Fruit fly (Drosophila melanogaster) whole organism, embryonic: ENCODE data around the gene frac.
A peak's percentile ranks its signal among the peaks of the same experiment; 100 is the strongest.

ENCODE experiments used
- Abd-B ChIP-seq: fragments of 200-800 bp; sonication (Bioruptor generic); optimal IDR thresholded peaks from 2 replicates; lab custom pipeline; 2018; ENCODE audit warnings: missing biosample characterization, mild to moderate bottlenecking, missing genetic modification characterization, moderate library complexity
- Ada2b ChIP-seq: fragments of 200-800 bp; sonication (Bioruptor generic); IDR thresholded peaks from 2 replicates; pipeline ENCODE4 v1.3.6; 2022; ENCODE audit warnings: missing biosample characterization, missing genetic modification characterization
- Asciz ChIP-seq: fragments of 200-800 bp; sonication (Bioruptor generic); optimal IDR thresholded peaks from 2 replicates; lab custom pipeline; 2017; ENCODE audit warnings: missing biosample characterization, mild to moderate bottlenecking, missing genetic modification characterization, missing genetic modification reagents
- Bdp1 ChIP-seq: fragments of 200-800 bp; sonication (Bioruptor generic); optimal IDR thresholded peaks from 3 replicates; lab custom pipeline; 2016; ENCODE audit warnings: missing biosample characterization, missing genetic modification characterization
- CG10431 ChIP-seq: fragments of 200-800 bp; sonication (Bioruptor generic); optimal IDR thresholded peaks from 3 replicates; lab custom pipeline; 2018; ENCODE audit warnings: missing biosample characterization, mild to moderate bottlenecking, missing genetic modification characterization
- CG10959 ChIP-seq: fragments of 200-800 bp; sonication (Bioruptor generic); IDR thresholded peaks from 2 replicates; pipeline ENCODE4 v1.3.6; 2022; ENCODE audit warnings: missing biosample characterization, missing genetic modification characterization
- CG13296 ChIP-seq: fragments of 200-800 bp; sonication (Bioruptor generic); optimal IDR thresholded peaks from 3 replicates; lab custom pipeline; 2018; ENCODE audit warnings: missing biosample characterization, mild to moderate bottlenecking, missing genetic modification characterization
- CG14965 ChIP-seq: fragments of 200-800 bp; sonication (Bioruptor generic); optimal IDR thresholded peaks from 2 replicates; lab custom pipeline; 2016; ENCODE audit warnings: missing biosample characterization, missing genetic modification characterization, borderline replicate concordance
- CG15011 ChIP-seq: fragments of 200-800 bp; sonication (Bioruptor generic); optimal IDR thresholded peaks from 3 replicates; lab custom pipeline; 2018; ENCODE audit warnings: missing biosample characterization, mild to moderate bottlenecking, missing genetic modification characterization
- CG15073 ChIP-seq: fragments of 200-800 bp; sonication (Bioruptor generic); optimal IDR thresholded peaks from 2 replicates; lab custom pipeline; 2016; ENCODE audit warnings: missing biosample characterization, missing genetic modification characterization
- CG16779 ChIP-seq: fragments of 200-800 bp; sonication (Bioruptor generic); IDR thresholded peaks from 2 replicates; pipeline ENCODE4 v1.3.6; 2022; ENCODE audit warnings: missing biosample characterization, missing genetic modification characterization
- CG17328 ChIP-seq: fragments of 200-800 bp; sonication (Bioruptor generic); IDR thresholded peaks from 2 replicates; pipeline ENCODE4 v1.3.6; 2022; ENCODE audit warnings: missing biosample characterization, missing genetic modification characterization
- CG17385 ChIP-seq: fragments of 200-800 bp; sonication (Bioruptor generic); optimal IDR thresholded peaks from 3 replicates; lab custom pipeline; 2018; ENCODE audit warnings: missing biosample characterization, mild to moderate bottlenecking, missing genetic modification characterization
- CG31388 ChIP-seq: fragments of 200-800 bp; sonication (Bioruptor generic); optimal IDR thresholded peaks from 2 replicates; lab custom pipeline; 2016; ENCODE audit warnings: missing biosample characterization, missing genetic modification characterization
- CG42726 ChIP-seq: fragments of 200-800 bp; sonication (Bioruptor generic); IDR thresholded peaks from 2 replicates; pipeline ENCODE4 v1.3.6; 2022; ENCODE audit warnings: missing biosample characterization, missing genetic modification characterization; ENCODE audit not compliant: partially characterized antibody
- CG5180 ChIP-seq: fragments of 200-800 bp; sonication (Bioruptor generic); optimal IDR thresholded peaks from 3 replicates; lab custom pipeline; 2017; ENCODE audit warnings: missing biosample characterization, missing genetic modification characterization, mild to moderate bottlenecking, moderate library complexity, missing genetic modification reagents
- CG6765 ChIP-seq: fragments of 200-800 bp; sonication (Bioruptor generic); optimal IDR thresholded peaks from 3 replicates; lab custom pipeline; 2017; ENCODE audit warnings: missing biosample characterization, mild to moderate bottlenecking, missing genetic modification characterization
- CG8388 ChIP-seq: fragments of 200-800 bp; sonication (Bioruptor generic); optimal IDR thresholded peaks from 2 replicates; lab custom pipeline; 2019; ENCODE audit warnings: missing biosample characterization, mild to moderate bottlenecking, missing genetic modification characterization, moderate library complexity
- CG8924 ChIP-seq: fragments of 200-800 bp; optimal IDR thresholded peaks from 3 replicates; lab custom pipeline; 2019; ENCODE audit warnings: missing biosample characterization, mild to moderate bottlenecking, missing genetic modification characterization, moderate library complexity
- CG8944 ChIP-seq: fragments of 200-800 bp; sonication (Bioruptor generic); optimal IDR thresholded peaks from 3 replicates; lab custom pipeline; 2016; ENCODE audit warnings: missing biosample characterization, missing genetic modification characterization
- D19A ChIP-seq: fragments of 200-800 bp; optimal IDR thresholded peaks from 3 replicates; lab custom pipeline; 2019; ENCODE audit warnings: missing biosample characterization, mild to moderate bottlenecking, missing genetic modification characterization, moderate library complexity
- Doc2 ChIP-seq: fragments of 200-800 bp; sonication (Bioruptor generic); IDR thresholded peaks from 2 replicates; pipeline ENCODE4 v1.3.6; 2022; ENCODE audit warnings: missing biosample characterization, missing genetic modification characterization
- ERR ChIP-seq: fragments of 200-800 bp; sonication (Bioruptor generic); optimal IDR thresholded peaks from 2 replicates; lab custom pipeline; 2016; ENCODE audit warnings: missing biosample characterization, missing genetic modification characterization
- Ets65A ChIP-seq: fragments of 200-800 bp; sonication (Bioruptor generic); peaks from one replicate; lab custom pipeline; 2016; ENCODE audit warnings: missing biosample characterization, missing genetic modification characterization
- Ets97D ChIP-seq: fragments of 200-800 bp; sonication (Bioruptor generic); optimal IDR thresholded peaks from 3 replicates; lab custom pipeline; 2016; ENCODE audit warnings: missing biosample characterization, missing genetic modification characterization
- H15 ChIP-seq: fragments of 200-800 bp; sonication (Bioruptor generic); IDR thresholded peaks from 3 replicates; pipeline ENCODE4 v1.3.6; 2022; ENCODE audit warnings: missing biosample characterization, missing genetic modification characterization
- Hey ChIP-seq: fragments of 200-800 bp; sonication (Bioruptor generic); optimal IDR thresholded peaks from 3 replicates; lab custom pipeline; 2018; ENCODE audit warnings: missing biosample characterization, mild to moderate bottlenecking, missing genetic modification characterization
- Hmr ChIP-seq: fragments of 200-800 bp; sonication (Bioruptor generic); optimal IDR thresholded peaks from 3 replicates; lab custom pipeline; 2017; ENCODE audit warnings: mild to moderate bottlenecking, missing biosample characterization, missing genetic modification reagents, missing genetic modification characterization
- Mad ChIP-seq: fragments of 200-800 bp; sonication (Bioruptor generic); optimal IDR thresholded peaks from 2 replicates; lab custom pipeline; 2016; ENCODE audit warnings: missing biosample characterization, missing genetic modification characterization
- NK7.1 ChIP-seq: fragments of 200-800 bp; sonication (Bioruptor generic); optimal IDR thresholded peaks from 3 replicates; lab custom pipeline; 2016; ENCODE audit warnings: missing biosample characterization, missing genetic modification characterization
- Sox100B ChIP-seq: fragments of 200-800 bp; sonication (Bioruptor generic); optimal IDR thresholded peaks from 3 replicates; lab custom pipeline; 2018; ENCODE audit warnings: missing biosample characterization, mild to moderate bottlenecking, missing genetic modification characterization
- ato ChIP-seq: fragments of 200-800 bp; sonication (Bioruptor generic); IDR thresholded peaks from 2 replicates; pipeline ENCODE4 v1.3.6; 2022; ENCODE audit warnings: missing biosample characterization, missing genetic modification characterization; ENCODE audit not compliant: partially characterized antibody
- bowl ChIP-seq: fragments of 200-800 bp; sonication (Bioruptor generic); IDR thresholded peaks from 2 replicates; pipeline ENCODE4 v1.3.6; 2022; ENCODE audit warnings: missing biosample characterization, missing genetic modification characterization
- btn ChIP-seq: fragments of 200-800 bp; sonication (Bioruptor generic); optimal IDR thresholded peaks from 2 replicates; lab custom pipeline; 2016; ENCODE audit warnings: missing biosample characterization, missing genetic modification characterization
- croc ChIP-seq: fragments of 200-800 bp; sonication (Bioruptor generic); conservative IDR thresholded peaks from 3 replicates; pipeline ENCODE4 v1.3.6; 2022; ENCODE audit warnings: missing biosample characterization, missing genetic modification characterization
- crp ChIP-seq, 2 experiments: fragments of 200-800 bp; sonication (Bioruptor generic); optimal IDR thresholded peaks; 2 replicates in 1 of 2; 3 replicates in 1 of 2; lab custom pipeline; 2017; ENCODE audit warnings: missing biosample characterization in 2 of 2, missing genetic modification characterization in 2 of 2, mild to moderate bottlenecking in 1 of 2, moderate library complexity in 1 of 2
- fru ChIP-seq: fragments of >200 bp; optimal IDR thresholded peaks from 2 replicates; lab custom pipeline; 2017
- gcm2 ChIP-seq: fragments of 200-800 bp; sonication (Bioruptor generic); optimal IDR thresholded peaks from 2 replicates; lab custom pipeline; 2016; ENCODE audit warnings: missing biosample characterization, missing genetic modification characterization
- gem ChIP-seq: fragments of 200-800 bp; sonication (Bioruptor generic); optimal IDR thresholded peaks from 2 replicates; lab custom pipeline; 2019; ENCODE audit warnings: missing biosample characterization, mild to moderate bottlenecking, missing genetic modification characterization, moderate library complexity
- grn ChIP-seq: fragments of 200-800 bp; sonication (Bioruptor generic); optimal IDR thresholded peaks from 3 replicates; lab custom pipeline; 2017; ENCODE audit warnings: missing biosample characterization, missing genetic modification characterization
- hbn ChIP-seq: fragments of 200-800 bp; sonication (Bioruptor generic); IDR thresholded peaks from 2 replicates; pipeline ENCODE4 v1.3.6; 2022; ENCODE audit warnings: missing biosample characterization, missing genetic modification characterization; ENCODE audit not compliant: partially characterized antibody
- klu ChIP-seq: fragments of 200-800 bp; sonication (Bioruptor generic); IDR thresholded peaks from 2 replicates; pipeline ENCODE4 v1.3.6; 2022; ENCODE audit warnings: missing biosample characterization, missing genetic modification characterization
- mirr ChIP-seq: fragments of 200-800 bp; sonication (Bioruptor generic); optimal IDR thresholded peaks from 3 replicates; lab custom pipeline; 2018; ENCODE audit warnings: missing biosample characterization, mild to moderate bottlenecking, missing genetic modification characterization
- odd ChIP-seq: fragments of 200-800 bp; sonication (Bioruptor generic); optimal IDR thresholded peaks from 2 replicates; lab custom pipeline; 2017; ENCODE audit warnings: missing biosample characterization, mild to moderate bottlenecking, missing genetic modification characterization
- p53 ChIP-seq: fragments of 200-800 bp; sonication (Bioruptor generic); optimal IDR thresholded peaks from 2 replicates; lab custom pipeline; 2016; ENCODE audit warnings: missing biosample characterization, missing genetic modification characterization
- peb ChIP-seq: fragments of 200-800 bp; sonication (Bioruptor generic); IDR thresholded peaks from 2 replicates; pipeline ENCODE4 v1.3.6; 2022; ENCODE audit warnings: missing biosample characterization, missing genetic modification characterization
- ranshi ChIP-seq: fragments of 200-800 bp; sonication (Bioruptor generic); IDR thresholded peaks from 2 replicates; pipeline ENCODE4 v1.3.6; 2022; ENCODE audit warnings: missing biosample characterization, missing genetic modification characterization
- rib ChIP-seq: fragments of 200-800 bp; sonication (Bioruptor generic); IDR thresholded peaks from 2 replicates; pipeline ENCODE4 v1.3.6; 2022; ENCODE audit warnings: missing biosample characterization, missing genetic modification characterization
- sug ChIP-seq: fragments of 200-800 bp; optimal IDR thresholded peaks from 2 replicates; lab custom pipeline; 2019; ENCODE audit warnings: missing biosample characterization, mild to moderate bottlenecking, missing genetic modification characterization, moderate library complexity
- tna ChIP-seq: fragments of 200-800 bp; sonication (Bioruptor generic); IDR thresholded peaks from 2 replicates; pipeline ENCODE4 v1.3.6; 2022; ENCODE audit warnings: missing biosample characterization, missing genetic modification characterization; ENCODE audit not compliant: partially characterized antibody
- z ChIP-seq: fragments of 200-800 bp; sonication (Bioruptor generic); IDR thresholded peaks from 3 replicates; pipeline ENCODE4 v1.3.6; 2022; ENCODE audit warnings: missing biosample characterization, missing genetic modification characterization

frac gene

dm6 chr3L:7592113-7592752 is 29.8 kb downstream of the frac start (continued):
- TF ChIP-seq CG42726 (no peak), grn (GFP tag; lab: Kevin White, UChicago) (no peak), CG13296 (GFP tag; lab: Kevin White, UChicago) (no peak), ERR (GFP tag; lab: Kevin White, UChicago) (no peak), CG17328 (peak; percentile 45; the same call in 1 of the 2 replicates), odd (GFP tag; lab: Kevin White, UChicago) (no peak), CG8388 (GFP tag; lab: Kevin White, UChicago) (peak; percentile 66), btn (GFP tag; lab: Kevin White, UChicago) (no peak), CG10959 (GFP tag; lab: Robert Waterston, UW) (no peak), crp (GFP tag; optimal IDR thresholded peaks at IDR 0.05; lab: Kevin White, UChicago) (no peak), tna (no peak), Ets65A (GFP tag; lab: Kevin White, UChicago) (peak; percentile 17), gcm2 (GFP tag; lab: Kevin White, UChicago) (no peak), CG5180 (no peak), CG31388 (GFP tag; lab: Kevin White, UChicago) (no peak), CG16779 (GFP tag; lab: Robert Waterston, UW) (no peak), Ets97D (GFP tag; lab: Kevin White, UChicago) (no peak), gem (tag; lab: Kevin White, UChicago) (peak; percentile 86), Abd-B (GFP tag; lab: Kevin White, UChicago) (peak; percentile 12), D19A (tag; lab: Kevin White, UChicago) (no peak), CG15073 (GFP tag; lab: Kevin White, UChicago) (no peak), p53 (GFP tag; lab: Kevin White, UChicago) (no peak), CG8944 (GFP tag; lab: Kevin White, UChicago) (no peak), ranshi (GFP tag; lab: Robert Waterston, UW) (no peak), H15 (GFP tag; lab: Robert Waterston, UW) (no peak), fru (lab: Kevin White, UChicago) (no peak), Ada2b (GFP tag; lab: Robert Waterston, UW) (0 out of 2 replicates have a peak, but pooled peaks have one; percentile 5), CG17385 (GFP tag; lab: Kevin White, UChicago) (peak; percentile 9), klu (no peak), mirr (GFP tag; lab: Kevin White, UChicago) (no peak), z (GFP tag; lab: Robert Waterston, UW) (no peak), Bdp1 (GFP tag; lab: Kevin White, UChicago) (no peak), CG15011 (GFP tag; lab: Kevin White, UChicago) (no peak), bowl (GFP tag; lab: Robert Waterston, UW) (no peak), peb (GFP tag; lab: Robert Waterston, UW) (peak; percentile 21; the same call in 1 of the 2 replicates), NK7.1 (GFP tag; lab: Kevin White, UChicago) (no peak), croc (GFP tag; lab: Robert Waterston, UW) (no peak; the same call in 2 of the 3 replicates), rib (GFP tag; lab: Robert Waterston, UW) (no peak), CG10431 (GFP tag; lab: Kevin White, UChicago) (peak; percentile 0), Mad (GFP tag; lab: Kevin White, UChicago) (no peak), Sox100B (GFP tag; lab: Kevin White, UChicago) (peak; percentile 72), CG6765 (GFP tag; lab: Kevin White, UChicago) (no peak), hbn (GFP tag; lab: Robert Waterston, UW) (no peak), ato (GFP tag; lab: Robert Waterston, UW) (no peak), Hmr (GFP tag; lab: Kevin White, UChicago) (no peak), Asciz (GFP tag; lab: Kevin White, UChicago) (peak; percentile 12), CG8924 (tag; lab: Kevin White, UChicago) (peak; percentile 50), CG14965 (GFP tag; lab: Kevin White, UChicago) (no peak), Hey (tag; lab: Kevin White, UChicago) (no peak), sug (tag; lab: Kevin White, UChicago) (no peak), Doc2 (GFP tag; lab: Robert Waterston, UW) (no peak)
